Worm (Caenorhabditis elegans) whole organism, L3 larva: ENCODE data around the gene frpr-5.
A peak's percentile ranks its signal among the peaks of the same experiment; 100 is the strongest.

ENCODE experiments used
- R02D3.7 ChIP-seq: fragments of 150-350 bp; optimal IDR thresholded peaks from 2 replicates; lab custom pipeline; 2014; ENCODE audit warnings: missing biosample characterization, missing genetic modification characterization
- ZK546.5 ChIP-seq: sonication (generic microtip); optimal IDR thresholded peaks from 2 replicates; lab custom pipeline; 2017; ENCODE audit warnings: missing biosample characterization, missing genetic modification characterization
- aly-2 ChIP-seq: fragments of 150-350 bp; optimal IDR thresholded peaks from 2 replicates; lab custom pipeline; 2014; ENCODE audit warnings: missing biosample characterization, missing genetic modification characterization
- ama-1 ChIP-seq: fragments of 150-350 bp; optimal IDR thresholded peaks from 2 replicates; lab custom pipeline; 2018
- ceh-16 ChIP-seq: sonication (generic microtip); optimal IDR thresholded peaks from 2 replicates; lab custom pipeline; 2017; ENCODE audit warnings: missing biosample characterization, missing genetic modification characterization
- ceh-28 ChIP-seq: fragments of 150-350 bp; optimal IDR thresholded peaks from 2 replicates; lab custom pipeline; 2014; ENCODE audit warnings: missing biosample characterization, missing genetic modification reagents, missing genetic modification characterization
- ceh-9 ChIP-seq: sonication (generic microtip); optimal IDR thresholded peaks from 2 replicates; lab custom pipeline; 2018; ENCODE audit warnings: missing biosample characterization, missing genetic modification characterization
- daf-12 ChIP-seq: fragments of 150-350 bp; optimal IDR thresholded peaks from 2 replicates; lab custom pipeline; 2014; ENCODE audit warnings: missing biosample characterization, missing genetic modification reagents, missing genetic modification characterization
- egl-27 ChIP-seq: sonication (generic microtip); optimal IDR thresholded peaks from 4 replicates; lab custom pipeline; 2017; ENCODE audit warnings: missing biosample characterization, missing genetic modification reagents, missing genetic modification characterization
- egl-5 ChIP-seq: fragments of 150-350 bp; optimal IDR thresholded peaks from 2 replicates; lab custom pipeline; 2017; ENCODE audit warnings: missing biosample characterization, missing genetic modification reagents, missing genetic modification characterization, inconsistent platforms
- elt-1 ChIP-seq: fragments of 150-350 bp; optimal IDR thresholded peaks from 2 replicates; lab custom pipeline; 2014; ENCODE audit warnings: missing biosample characterization, missing genetic modification characterization
- elt-2 ChIP-seq: sonication (generic microtip); optimal IDR thresholded peaks from 2 replicates; lab custom pipeline; 2016; ENCODE audit warnings: missing genetic modification reagents, mild to moderate bottlenecking, missing genetic modification characterization, missing compliant biosample characterization
- elt-3 ChIP-seq, 3 experiments: fragments of 150-350 bp in 1 of 3; sonication (generic microtip) in 2 of 3; optimal IDR thresholded peaks; 2 replicates in 2 of 3; 4 replicates in 1 of 3; lab custom pipeline; 2014 to 2017; ENCODE audit warnings: missing biosample characterization in 3 of 3, missing genetic modification characterization in 3 of 3
- fkh-2 ChIP-seq: fragments of 150-350 bp; optimal IDR thresholded peaks from 2 replicates; lab custom pipeline; 2014; ENCODE audit warnings: missing biosample characterization, missing genetic modification reagents, missing genetic modification characterization
- fos-1 ChIP-seq: fragments of 150-350 bp; optimal IDR thresholded peaks from 2 replicates; lab custom pipeline; 2014; ENCODE audit warnings: missing biosample characterization, missing genetic modification characterization
- hmg-11 ChIP-seq: sonication (generic microtip); optimal IDR thresholded peaks from 2 replicates; lab custom pipeline; 2016; ENCODE audit warnings: missing genetic modification characterization, missing compliant biosample characterization
- lin-15B ChIP-seq: fragments of 150-350 bp; optimal IDR thresholded peaks from 2 replicates; lab custom pipeline; 2014; ENCODE audit warnings: missing biosample characterization, missing genetic modification characterization
- lin-39 ChIP-seq: fragments of 150-350 bp; optimal IDR thresholded peaks from 2 replicates; lab custom pipeline; 2018; ENCODE audit warnings: missing biosample characterization, missing genetic modification reagents, missing genetic modification characterization
- mdl-1 ChIP-seq: fragments of 150-350 bp; optimal IDR thresholded peaks from 2 replicates; lab custom pipeline; 2014; ENCODE audit warnings: missing biosample characterization, missing genetic modification characterization
- nfya-1 ChIP-seq: sonication (generic microtip); optimal IDR thresholded peaks from 2 replicates; lab custom pipeline; 2017; ENCODE audit warnings: missing genetic modification characterization, mild to moderate bottlenecking, missing compliant biosample characterization, antibody characterized with exemption, moderate library complexity; ENCODE audit not compliant: insufficient read depth
- nhr-11 ChIP-seq: fragments of 150-350 bp; optimal IDR thresholded peaks from 2 replicates; lab custom pipeline; 2014; ENCODE audit warnings: missing biosample characterization, missing genetic modification characterization
- nhr-23 ChIP-seq: fragments of 150-350 bp; optimal IDR thresholded peaks from 2 replicates; lab custom pipeline; 2014; ENCODE audit warnings: missing biosample characterization, missing genetic modification reagents, missing genetic modification characterization
- nhr-237 ChIP-seq: fragments of 150-350 bp; optimal IDR thresholded peaks from 2 replicates; lab custom pipeline; 2014; ENCODE audit warnings: missing biosample characterization, missing genetic modification characterization
- nhr-25 ChIP-seq: sonication (generic microtip); optimal IDR thresholded peaks from 2 replicates; lab custom pipeline; 2017; ENCODE audit warnings: missing biosample characterization, missing genetic modification characterization
- nhr-28 ChIP-seq: fragments of 150-350 bp; optimal IDR thresholded peaks from 2 replicates; lab custom pipeline; 2014; ENCODE audit warnings: missing biosample characterization, missing genetic modification characterization
- nhr-43 ChIP-seq: sonication (generic microtip); optimal IDR thresholded peaks from 2 replicates; lab custom pipeline; 2016; ENCODE audit warnings: mild to moderate bottlenecking, missing genetic modification characterization, missing compliant biosample characterization; ENCODE audit not compliant: poor library complexity, severe bottlenecking
- nhr-76 ChIP-seq: fragments of 150-350 bp; sonication (generic microtip); optimal IDR thresholded peaks from 5 replicates; lab custom pipeline; 2014; ENCODE audit warnings: missing biosample characterization, missing genetic modification characterization
- pha-4 ChIP-seq: fragments of 150-350 bp; optimal IDR thresholded peaks from 2 replicates; lab custom pipeline; 2014; ENCODE audit warnings: missing biosample characterization, missing genetic modification reagents, missing genetic modification characterization
- pqm-1 ChIP-seq: fragments of 150-350 bp; optimal IDR thresholded peaks from 2 replicates; lab custom pipeline; 2017; ENCODE audit warnings: missing biosample characterization, missing genetic modification characterization, inconsistent platforms
- snpc-4 ChIP-seq: fragments of 150-350 bp; optimal IDR thresholded peaks from 2 replicates; lab custom pipeline; 2014; ENCODE audit warnings: missing biosample characterization, missing genetic modification characterization
- tbx-2 ChIP-seq: sonication (generic microtip); optimal IDR thresholded peaks from 2 replicates; lab custom pipeline; 2016; ENCODE audit warnings: mild to moderate bottlenecking, missing genetic modification characterization, missing compliant biosample characterization
- unc-62 ChIP-seq: fragments of 150-350 bp; sonication (generic microtip); optimal IDR thresholded peaks from 4 replicates; lab custom pipeline; 2014; ENCODE audit warnings: missing biosample characterization, missing genetic modification reagents, missing genetic modification characterization

Gene frpr-5

DNA sequence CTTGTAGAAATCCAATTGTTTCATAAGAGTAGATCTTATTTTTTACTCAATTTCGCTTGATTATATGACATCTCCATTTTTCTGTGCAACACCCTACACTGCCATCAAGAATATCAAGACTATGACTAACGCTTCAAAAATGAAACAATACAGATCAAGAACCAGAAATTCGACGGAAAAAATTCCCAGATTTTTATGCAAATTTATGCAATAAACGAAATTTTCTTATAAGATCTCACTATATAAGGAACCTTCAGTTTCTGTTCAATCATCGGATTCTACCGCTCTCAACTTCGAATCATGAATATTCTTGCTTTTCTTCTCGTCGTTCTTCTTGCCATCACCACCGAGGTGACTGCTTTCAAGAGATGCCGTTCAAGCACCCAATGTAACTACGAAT is 29.6 kb downstream of the frpr-5 start, which contains the start of gene R11G10.4:
TSS of gene R11G10.4 (plus strand) at position 301 of the 400 bp plus-strand sequence.
- TF ChIP-seq tbx-2 (tag; lab: Kevin White, UChicago) (no peak), snpc-4 (no peak), elt-3 (tag; optimal IDR thresholded peaks at IDR 0.05; lab: Kevin White, UChicago) (no peak), mdl-1 (tag; lab: Kevin White, UChicago) (no peak)
- TF ChIP-seq, all 47 proteins: peak for 0

- TF ChIP-seq R02D3.7 (tag; lab: Kevin White, UChicago), result no peak
- no peak for TF ChIP-seq ZK546.5 (tag; lab: Kevin White, UChicago)
- TF ChIP-seq pqm-1 (tag; lab: Kevin White, UChicago), result no peak
- no peak for TF ChIP-seq fos-1
- no peak for TF ChIP-seq egl-27 (tag; lab: Kevin White, UChicago)
- no peak for TF ChIP-seq nhr-28 (tag; lab: Kevin White, UChicago)
- no peak for TF ChIP-seq nhr-43
- no peak for TF ChIP-seq unc-62 (GFP tag; lab: Kevin White, UChicago)
- no peak for TF ChIP-seq nhr-11 (tag; lab: Kevin White, UChicago)
- no peak for TF ChIP-seq aly-2 (tag; lab: Kevin White, UChicago)
Measured at ce11 chrV:13499227-13499626, 36.7 kb downstream of the frpr-5 start.

DNA sequence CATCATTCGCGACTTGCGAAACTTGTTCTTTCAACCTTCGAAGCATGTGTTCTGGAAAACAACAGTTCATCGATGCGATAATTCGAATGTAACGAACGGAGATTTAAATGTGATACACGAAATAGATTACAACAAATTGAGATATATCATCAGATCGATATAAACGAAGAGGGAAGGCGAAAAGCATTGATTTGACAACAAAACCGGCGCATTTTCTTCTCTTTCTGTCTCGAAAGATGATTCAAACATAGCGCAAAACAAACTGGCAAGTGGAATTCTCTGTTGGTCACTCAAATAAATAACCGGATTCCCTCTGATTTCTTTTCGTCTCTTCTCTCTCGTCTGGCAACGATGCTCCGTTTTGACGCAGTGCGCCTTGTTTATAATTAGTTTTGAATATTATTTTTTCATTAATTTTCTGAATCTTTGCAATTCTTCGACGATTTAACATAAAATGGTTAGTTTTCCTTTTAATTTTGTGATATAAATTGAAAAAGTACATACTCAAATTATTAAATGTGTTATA is 38.5 kb downstream of the frpr-5 start, which contains the start of the genes eea-1 and gut-2:
TSS of gene eea-1 (minus strand) at position 51 of the 526 bp plus-strand sequence.
TSS of gene gut-2 (plus strand) at position 369 of the 526 bp plus-strand sequence.
- TF ChIP-seq elt-2 (peak; percentile 14), ceh-16 (tag; lab: Kevin White, UChicago) (no peak), snpc-4 (peak; percentile 79), nfya-1 (tag; lab: Kevin White, UChicago) (peak; percentile 69), egl-5 (tag; lab: Kevin White, UChicago) (peak; percentile 60), pha-4 (tag; lab: Kevin White, UChicago) (peak; percentile 92), ceh-9 (tag; lab: Kevin White, UChicago) (no peak), ama-1 (peak; percentile 19), lin-15B (tag; lab: Kevin White, UChicago) (peak; percentile 77), ceh-28 (peak; percentile 40), hmg-11 (tag; lab: Kevin White, UChicago) (peak; percentile 74), egl-27 (tag; lab: Kevin White, UChicago) (no peak), nhr-23 (tag; lab: Kevin White, UChicago) (peak; percentile 86), lin-39 (tag; lab: Kevin White, UChicago) (peak; percentile 8), nhr-43 (peak; percentile 74), daf-12 (tag; lab: Kevin White, UChicago) (no peak), nhr-25 (tag; lab: Kevin White, UChicago) (peak; percentile 73)
- TF ChIP-seq, all 47 proteins: peak for 13

- TF ChIP-seq lin-15B (tag; lab: Kevin White, UChicago) (no peak), elt-1 (tag; lab: Kevin White, UChicago) (peak; percentile 90), fkh-2 (tag; lab: Kevin White, UChicago) (no peak), ama-1 (no peak), nhr-43 (peak; percentile 2), nhr-23 (tag; lab: Kevin White, UChicago) (peak; percentile 39), nhr-237 (no peak), nhr-76 (tag; lab: Kevin White, UChicago) (no peak), nhr-11 (tag; lab: Kevin White, UChicago) (no peak), nhr-25 (tag; lab: Kevin White, UChicago) (peak; percentile 69)
- TF ChIP-seq, all 47 proteins: peak for 4
Measured at ce11 chrV:13489830-13490229, 46.1 kb downstream of the frpr-5 start, which contains the start of gene T10G3.3. T10G3.3 (minus strand) TSS chrV:13490199.

DNA sequence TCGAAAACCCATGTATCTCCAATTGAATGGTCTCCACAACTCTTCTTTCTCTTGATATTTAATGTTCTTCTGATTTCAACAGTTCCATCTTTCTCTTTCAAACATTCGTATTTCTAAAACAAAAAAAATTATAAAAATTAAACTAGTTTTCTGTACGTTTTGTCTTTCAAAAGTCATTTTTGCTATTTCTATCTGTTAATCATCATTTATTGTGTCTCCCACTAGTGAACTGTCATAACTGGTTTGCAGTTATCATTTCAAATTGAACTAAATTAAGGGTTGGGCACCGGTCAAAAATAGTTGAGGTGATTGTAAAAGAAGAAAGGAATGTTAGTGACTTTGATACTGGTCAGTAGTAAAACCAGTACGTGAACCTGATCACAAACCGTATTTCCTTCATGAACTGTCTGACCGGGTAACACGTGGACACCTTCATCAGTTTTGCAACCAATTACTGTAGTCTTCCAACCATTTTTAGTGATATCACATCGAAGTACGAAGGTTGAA is 47.6 kb downstream of the frpr-5 start:
- TF ChIP-seq elt-3 (tag; optimal IDR thresholded peaks at IDR 0.05; lab: Kevin White, UChicago) (peak in 1 of 3 experiments; percentile 30), egl-5 (tag; lab: Kevin White, UChicago) (no peak)
